Worm (Caenorhabditis elegans) whole organism, young adult: ENCODE results near the gene srxa-8.

Source experiments
- B0261.1 ChIP-seq: sonication (generic microtip); optimal IDR thresholded peaks from 2 replicates; lab custom pipeline; 2016; ENCODE audit warnings: mild to moderate bottlenecking, missing genetic modification characterization, moderate library complexity, missing compliant biosample characterization
- C06A6.2 ChIP-seq: fragments of 200-800 bp; sonication (Bioruptor generic); conservative IDR thresholded peaks from 2 replicates; pipeline ENCODE4 v1.3.6; 2022; ENCODE audit warnings: missing genetic modification characterization, missing compliant biosample characterization
- D2030.7 ChIP-seq: fragments of 200-800 bp; sonication (Bioruptor generic); IDR thresholded peaks from 2 replicates; pipeline ENCODE4 v1.3.6; 2022; ENCODE audit warnings: missing genetic modification reagents, missing genetic modification characterization, missing compliant biosample characterization
- F57C9.4 ChIP-seq: sonication (generic microtip); optimal IDR thresholded peaks from 2 replicates; lab custom pipeline; 2017; ENCODE audit warnings: mild to moderate bottlenecking, missing genetic modification characterization, missing compliant biosample characterization
- T26A5.8 ChIP-seq: sonication (generic microtip); optimal IDR thresholded peaks from 2 replicates; lab custom pipeline; 2016; ENCODE audit warnings: missing genetic modification characterization, missing compliant biosample characterization
- Y53F4B.3 ChIP-seq: fragments of 200-800 bp; sonication (Bioruptor generic); IDR thresholded peaks from 2 replicates; pipeline ENCODE4 v1.3.6; 2022; ENCODE audit warnings: missing genetic modification reagents, missing genetic modification characterization, missing compliant biosample characterization
- Y53G8AR.9 ChIP-seq: fragments of 200-800 bp; sonication (Bioruptor generic); conservative IDR thresholded peaks from 2 replicates; pipeline ENCODE4 v1.3.6; 2022; ENCODE audit warnings: missing genetic modification reagents, missing genetic modification characterization, missing compliant biosample characterization
- aptf-2 ChIP-seq: fragments of 200-800 bp; sonication (Bioruptor generic); conservative IDR thresholded peaks from 2 replicates; pipeline ENCODE4 v1.3.6; 2022; ENCODE audit warnings: missing genetic modification reagents, missing genetic modification characterization, missing compliant biosample characterization
- attf-6 ChIP-seq: fragments of 200-800 bp; sonication (Bioruptor generic); IDR thresholded peaks from 2 replicates; pipeline ENCODE4 v1.3.6; 2022; ENCODE audit warnings: missing genetic modification reagents, missing genetic modification characterization, missing compliant biosample characterization
- bed-1 ChIP-seq: fragments of 200-800 bp; sonication (Bioruptor generic); IDR thresholded peaks from 2 replicates; pipeline ENCODE4 v1.3.6; 2022; ENCODE audit warnings: missing genetic modification reagents, missing genetic modification characterization, missing compliant biosample characterization
- ccch-3 ChIP-seq: fragments of 200-800 bp; sonication (Bioruptor generic); optimal IDR thresholded peaks from 2 replicates; lab custom pipeline; 2018; ENCODE audit warnings: mild to moderate bottlenecking, missing genetic modification characterization, missing compliant biosample characterization
- cebp-1 ChIP-seq, 2 experiments: fragments of 200-800 bp in 1 of 2; sonication (Bioruptor generic) in 1 of 2; sonication (generic microtip) in 1 of 2; IDR thresholded peaks in 1 of 2; optimal IDR thresholded peaks in 1 of 2; 2 replicates each; pipeline versions ENCODE4 v1.3.6 to Lab custom; 2017 to 2022; ENCODE audit warnings: missing compliant biosample characterization in 2 of 2, missing genetic modification characterization in 2 of 2, mild to moderate bottlenecking in 1 of 2, missing genetic modification reagents in 1 of 2, moderate library complexity in 1 of 2
- ceh-40 ChIP-seq: fragments of 200-800 bp; sonication (Bioruptor generic); IDR thresholded peaks from 2 replicates; pipeline ENCODE4 v1.3.6; 2022; ENCODE audit warnings: missing genetic modification characterization, missing compliant biosample characterization
- chd-7 ChIP-seq: sonication (generic microtip); optimal IDR thresholded peaks from 2 replicates; lab custom pipeline; 2016; ENCODE audit warnings: mild to moderate bottlenecking, missing genetic modification characterization, moderate library complexity, missing compliant biosample characterization
- die-1 ChIP-seq: sonication (generic microtip); optimal IDR thresholded peaks from 2 replicates; lab custom pipeline; 2016; ENCODE audit warnings: missing genotype, mild to moderate bottlenecking, missing genetic modification characterization, missing compliant biosample characterization
- efl-1 ChIP-seq: fragments of 150-350 bp; optimal IDR thresholded peaks from 2 replicates; lab custom pipeline; 2014; ENCODE audit warnings: missing biosample characterization, missing genetic modification reagents, missing genetic modification characterization
- egl-18 ChIP-seq: fragments of 200-800 bp; sonication (Bioruptor generic); IDR thresholded peaks from 2 replicates; pipeline ENCODE4 v1.3.6; 2022; ENCODE audit warnings: missing genetic modification reagents, missing genetic modification characterization, missing compliant biosample characterization
- ets-4 ChIP-seq: fragments of 200-800 bp; sonication (Bioruptor generic); optimal IDR thresholded peaks from 2 replicates; lab custom pipeline; 2018; ENCODE audit warnings: mild to moderate bottlenecking, missing genetic modification characterization, missing compliant biosample characterization
- hlh-12 ChIP-seq: sonication (generic microtip); optimal IDR thresholded peaks from 2 replicates; lab custom pipeline; 2016; ENCODE audit warnings: missing genetic modification characterization, missing compliant biosample characterization
- hmg-20 ChIP-seq: fragments of 200-800 bp; sonication (Bioruptor generic); IDR thresholded peaks from 2 replicates; pipeline ENCODE4 v1.3.6; 2022; ENCODE audit warnings: missing genetic modification reagents, missing genetic modification characterization, missing compliant biosample characterization
- hrde-1 ChIP-seq: sonication (generic microtip); optimal IDR thresholded peaks from 2 replicates; lab custom pipeline; 2016; ENCODE audit warnings: missing genetic modification characterization, mild to moderate bottlenecking, missing compliant biosample characterization, moderate library complexity, missing genotype, missing genetic modification reagents, borderline replicate concordance
- hsf-1 ChIP-seq: fragments of 200-800 bp; sonication (Bioruptor generic); IDR thresholded peaks from 2 replicates; pipeline ENCODE4 v1.3.6; 2022; ENCODE audit warnings: missing genetic modification reagents, missing genetic modification characterization, missing compliant biosample characterization
- lag-1 ChIP-seq: fragments of 200-800 bp; sonication (Bioruptor generic); IDR thresholded peaks from 2 replicates; pipeline ENCODE4 v1.3.6; 2022; ENCODE audit warnings: missing genetic modification reagents, missing genetic modification characterization, missing compliant biosample characterization
- lin-40 ChIP-seq: sonication (generic microtip); optimal IDR thresholded peaks from 2 replicates; lab custom pipeline; 2016; ENCODE audit warnings: missing genetic modification characterization, mild to moderate bottlenecking, missing compliant biosample characterization, missing genotype, missing genetic modification reagents
- lin-54 ChIP-seq: fragments of 200-800 bp; sonication (Bioruptor generic); optimal IDR thresholded peaks from 2 replicates; lab custom pipeline; 2018; ENCODE audit warnings: mild to moderate bottlenecking, missing genetic modification characterization, missing compliant biosample characterization
- lir-1 ChIP-seq: fragments of 200-800 bp; sonication (Bioruptor generic); conservative IDR thresholded peaks from 2 replicates; pipeline ENCODE4 v1.3.6; 2022; ENCODE audit warnings: missing genetic modification reagents, missing genetic modification characterization, missing compliant biosample characterization
- madf-6 ChIP-seq: fragments of 200-800 bp; sonication (Bioruptor generic); IDR thresholded peaks from 2 replicates; pipeline ENCODE4 v1.3.6; 2022; ENCODE audit warnings: missing genetic modification reagents, missing genetic modification characterization, missing compliant biosample characterization
- madf-8 ChIP-seq: fragments of 200-800 bp; sonication (Bioruptor generic); conservative IDR thresholded peaks from 2 replicates; pipeline ENCODE4 v1.3.6; 2022; ENCODE audit warnings: missing genetic modification reagents, missing genetic modification characterization, missing compliant biosample characterization
- mes-4 ChIP-seq: sonication (generic microtip); optimal IDR thresholded peaks from 2 replicates; lab custom pipeline; 2016; ENCODE audit warnings: missing genotype, missing genetic modification characterization, missing compliant biosample characterization
- mxl-1 ChIP-seq: sonication (generic microtip); optimal IDR thresholded peaks from 2 replicates; lab custom pipeline; 2016; ENCODE audit warnings: missing genetic modification characterization, missing compliant biosample characterization
- nhr-179 ChIP-seq: sonication (generic microtip); optimal IDR thresholded peaks from 2 replicates; lab custom pipeline; 2016; ENCODE audit warnings: mild to moderate bottlenecking, missing genetic modification characterization, missing compliant biosample characterization
- nhr-27 ChIP-seq: fragments of 200-800 bp; sonication (Bioruptor generic); optimal IDR thresholded peaks from 2 replicates; lab custom pipeline; 2018; ENCODE audit warnings: mild to moderate bottlenecking, missing genetic modification characterization, moderate library complexity, missing compliant biosample characterization
- nhr-80 ChIP-seq: sonication (generic microtip); optimal IDR thresholded peaks from 2 replicates; lab custom pipeline; 2016; ENCODE audit warnings: missing genetic modification characterization, missing compliant biosample characterization
- nhr-90 ChIP-seq: sonication (generic microtip); optimal IDR thresholded peaks from 2 replicates; lab custom pipeline; 2016; ENCODE audit warnings: missing genotype, mild to moderate bottlenecking, missing genetic modification characterization, missing compliant biosample characterization
- pbrm-1 ChIP-seq: fragments of 200-800 bp; sonication (Bioruptor generic); IDR thresholded peaks from 2 replicates; pipeline ENCODE4 v1.3.6; 2022; ENCODE audit warnings: missing genetic modification reagents, missing genetic modification characterization, missing compliant biosample characterization
- rcor-1 ChIP-seq: fragments of 200-800 bp; sonication (Bioruptor generic); IDR thresholded peaks from 2 replicates; pipeline ENCODE4 v1.3.6; 2022; ENCODE audit warnings: missing genetic modification reagents, missing genetic modification characterization, missing compliant biosample characterization
- repo-1 ChIP-seq: sonication (generic microtip); optimal IDR thresholded peaks from 2 replicates; lab custom pipeline; 2017; ENCODE audit warnings: mild to moderate bottlenecking, missing genetic modification characterization, missing compliant biosample characterization
- snpc-1.1 ChIP-seq: sonication (generic microtip); optimal IDR thresholded peaks from 2 replicates; lab custom pipeline; 2017; ENCODE audit warnings: missing genetic modification characterization, mild to moderate bottlenecking, missing compliant biosample characterization, antibody characterized with exemption, moderate library complexity, missing genotype, missing genetic modification reagents; ENCODE audit not compliant: insufficient read depth
- snpc-1.3 ChIP-seq: sonication (generic microtip); optimal IDR thresholded peaks from 2 replicates; lab custom pipeline; 2017; ENCODE audit warnings: missing genetic modification characterization, mild to moderate bottlenecking, missing compliant biosample characterization, antibody characterized with exemption, moderate library complexity, missing genotype, missing genetic modification reagents; ENCODE audit not compliant: insufficient read depth
- somi-1 ChIP-seq: fragments of 200-800 bp; sonication (Bioruptor generic); optimal IDR thresholded peaks from 2 replicates; lab custom pipeline; 2018; ENCODE audit warnings: mild to moderate bottlenecking, missing genetic modification characterization, missing compliant biosample characterization
- tbp1 ChIP-seq: fragments of 200-800 bp; sonication (Bioruptor generic); optimal IDR thresholded peaks from 2 replicates; lab custom pipeline; 2018; ENCODE audit warnings: mild to moderate bottlenecking, missing genetic modification characterization, missing compliant biosample characterization
- tbx-9 ChIP-seq: sonication (generic microtip); optimal IDR thresholded peaks from 2 replicates; lab custom pipeline; 2016; ENCODE audit warnings: borderline replicate concordance, missing genetic modification characterization, inconsistent platforms, missing compliant biosample characterization
- ztf-25 ChIP-seq: fragments of 200-800 bp; sonication (Bioruptor generic); IDR thresholded peaks from 2 replicates; pipeline ENCODE4 v1.3.6; 2022; ENCODE audit warnings: missing genetic modification reagents, missing genetic modification characterization, missing compliant biosample characterization
- ztf-28 ChIP-seq: fragments of 200-800 bp; sonication (Bioruptor generic); IDR thresholded peaks from 2 replicates; pipeline ENCODE4 v1.3.6; 2022; ENCODE audit warnings: missing genetic modification reagents, missing genetic modification characterization, missing compliant biosample characterization
- ztf-3 ChIP-seq: fragments of 200-800 bp; sonication (Bioruptor generic); optimal IDR thresholded peaks from 2 replicates; lab custom pipeline; 2018; ENCODE audit warnings: mild to moderate bottlenecking, missing genetic modification characterization, missing compliant biosample characterization

srxa-8 gene

ce11 chrX:13307852-13308251 lies 793 bp downstream of the srxa-8 start (continued):
- TF ChIP-seq lin-40 (peak; percentile 15), aptf-2 (GFP tag; lab: Robert Waterston, UW) (no peak), hsf-1 (GFP tag; lab: Robert Waterston, UW) (no peak), tbx-9 (tag; lab: Kevin White, UChicago) (no peak), D2030.7 (peak; percentile 51), somi-1 (GFP tag; lab: Kevin White, UChicago) (no peak), cebp-1 (GFP tag; IDR thresholded peaks at IDR 0.05; lab: Robert Waterston, UW) (no peak), cebp-1 (tag; optimal IDR thresholded peaks at IDR 0.05; lab: Kevin White, UChicago) (peak; percentile 40)

- TF ChIP-seq egl-18 (GFP tag; lab: Robert Waterston, UW), result peak; percentile 79; the same call in 1 of the 2 replicates
- peak; percentile 92 for TF ChIP-seq nhr-90 (tag; lab: Kevin White, UChicago)
- no peak; the same call in 1 of the 2 replicates for TF ChIP-seq Y53G8AR.9 (GFP tag; lab: Robert Waterston, UW)
- peak; percentile 99 for TF ChIP-seq tbp1 (GFP tag; lab: Kevin White, UChicago)
- peak; percentile 65 for TF ChIP-seq Y53F4B.3 (GFP tag; lab: Robert Waterston, UW)
- peak; percentile 90 for TF ChIP-seq hrde-1
- peak; percentile 92 for TF ChIP-seq ceh-40 (GFP tag; lab: Robert Waterston, UW)
- TF ChIP-seq snpc-1.3 (tag; lab: Kevin White, UChicago), result peak; percentile 91
- no peak for TF ChIP-seq hsf-1 (GFP tag; lab: Robert Waterston, UW)
- TF ChIP-seq somi-1 (GFP tag; lab: Kevin White, UChicago), result peak; percentile 83
- TF ChIP-seq ztf-3 (GFP tag; lab: Kevin White, UChicago), result peak; percentile 61
- TF ChIP-seq madf-8 (GFP tag; lab: Robert Waterston, UW), result 0 out of 2 replicates have a peak, but pooled peaks have one; percentile 17
- no peak for TF ChIP-seq efl-1 (GFP tag; lab: Kevin White, UChicago)
- TF ChIP-seq pbrm-1 (GFP tag; lab: Robert Waterston, UW), result peak; percentile 89
- peak; percentile 95 for TF ChIP-seq die-1 (tag; lab: Kevin White, UChicago)
- TF ChIP-seq ccch-3 (GFP tag; lab: Kevin White, UChicago), result peak; percentile 52
- peak; percentile 91 for TF ChIP-seq chd-7 (tag; lab: Kevin White, UChicago)
- peak; percentile 89 for TF ChIP-seq hmg-20 (GFP tag; lab: Robert Waterston, UW)
- TF ChIP-seq attf-6 (GFP tag; lab: Robert Waterston, UW), result peak; percentile 65
- TF ChIP-seq lin-54, result no peak
- peak; percentile 35 for TF ChIP-seq F57C9.4 (tag; lab: Kevin White, UChicago)
- peak; percentile 43 for TF ChIP-seq nhr-80 (tag; lab: Kevin White, UChicago)
- TF ChIP-seq hlh-12 (tag; lab: Kevin White, UChicago), result peak; percentile 89
- TF ChIP-seq bed-1 (GFP tag; lab: Robert Waterston, UW), result 0 out of 2 replicates have a peak, but pooled peaks have one; percentile 66
- peak; percentile 64; the same call in 1 of the 2 replicates for TF ChIP-seq ztf-28
- TF ChIP-seq mes-4 (tag; lab: Kevin White, UChicago), result peak; percentile 85
- peak; percentile 81 for TF ChIP-seq snpc-1.1 (tag; lab: Kevin White, UChicago)
- peak; percentile 73 for TF ChIP-seq T26A5.8
- TF ChIP-seq nhr-27, result peak; percentile 86
- no peak for TF ChIP-seq repo-1
- TF ChIP-seq madf-6 (GFP tag; lab: Robert Waterston, UW), result no peak; the same call in 1 of the 2 replicates
- no peak for TF ChIP-seq lir-1 (GFP tag; lab: Robert Waterston, UW)
- TF ChIP-seq rcor-1 (GFP tag; lab: Robert Waterston, UW), result peak; percentile 93; the same call in 1 of the 2 replicates
- no peak for TF ChIP-seq lag-1 (GFP tag; lab: Robert Waterston, UW)
- TF ChIP-seq ztf-25 (GFP tag; lab: Robert Waterston, UW), result peak; percentile 98
- peak; percentile 55 for TF ChIP-seq nhr-179 (tag; lab: Kevin White, UChicago)
- peak; percentile 93 for TF ChIP-seq mxl-1 (tag; lab: Kevin White, UChicago)
- peak; percentile 63 for TF ChIP-seq ets-4 (GFP tag; lab: Kevin White, UChicago)
- TF ChIP-seq B0261.1, result peak; percentile 98
- peak; percentile 71 for TF ChIP-seq C06A6.2 (GFP tag; lab: Robert Waterston, UW)
Measured at ce11 chrX:13306869-13307446, 1.7 kb downstream of the srxa-8 start.
